Worm (Caenorhabditis elegans) whole organism, young adult: ENCODE data around the gene tlk-1.

ENCODE experiments used
- F37B4.10 ChIP-seq: fragments of 200-800 bp; sonication (Bioruptor generic); IDR thresholded peaks from 2 replicates; pipeline ENCODE4 v1.3.6; 2022; ENCODE audit warnings: missing genetic modification characterization, missing compliant biosample characterization
- F57C9.4 ChIP-seq: sonication (generic microtip); optimal IDR thresholded peaks from 2 replicates; lab custom pipeline; 2017; ENCODE audit warnings: mild to moderate bottlenecking, missing genetic modification characterization, missing compliant biosample characterization
- Y79H2A.3 ChIP-seq: fragments of 200-800 bp; sonication (Bioruptor generic); conservative IDR thresholded peaks from 2 replicates; pipeline ENCODE4 v1.3.6; 2022; ENCODE audit warnings: missing genetic modification reagents, missing genetic modification characterization, missing compliant biosample characterization
- ama-1 ChIP-seq, 3 experiments: fragments of 150-350 bp in 1 of 3; sonication (generic microtip) in 2 of 3; optimal IDR thresholded peaks; 2 replicates each; lab custom pipeline; 2014 to 2018; ENCODE audit warnings: missing biosample characterization in 2 of 3, missing genetic modification characterization in 2 of 3, missing genetic modification reagents in 2 of 3
- aptf-3 ChIP-seq: fragments of 200-800 bp; sonication (Bioruptor generic); IDR thresholded peaks from 2 replicates; pipeline ENCODE4 v1.3.6; 2022; ENCODE audit warnings: missing genetic modification characterization, missing compliant biosample characterization
- ceh-27 ChIP-seq: fragments of 200-800 bp; sonication (Bioruptor generic); optimal IDR thresholded peaks from 2 replicates; lab custom pipeline; 2018; ENCODE audit warnings: mild to moderate bottlenecking, missing genetic modification characterization, moderate library complexity, missing compliant biosample characterization
- fkh-3 ChIP-seq: sonication (generic microtip); optimal IDR thresholded peaks from 2 replicates; lab custom pipeline; 2016; ENCODE audit warnings: mild to moderate bottlenecking, missing genetic modification characterization, missing compliant biosample characterization
- pha-4 ChIP-seq: fragments of 150-350 bp; sonication (generic microtip); optimal IDR thresholded peaks from 2 replicates; lab custom pipeline; 2014; ENCODE audit warnings: missing biosample characterization, missing genetic modification reagents, missing genetic modification characterization
- sptf-2 ChIP-seq: fragments of 200-800 bp; sonication (Bioruptor generic); optimal IDR thresholded peaks from 2 replicates; lab custom pipeline; 2018; ENCODE audit warnings: mild to moderate bottlenecking, missing genetic modification characterization, missing compliant biosample characterization
- tbp1 ChIP-seq: fragments of 200-800 bp; sonication (Bioruptor generic); optimal IDR thresholded peaks from 2 replicates; lab custom pipeline; 2018; ENCODE audit warnings: mild to moderate bottlenecking, missing genetic modification characterization, missing compliant biosample characterization
- zfh-2 ChIP-seq: fragments of 200-800 bp; sonication (Bioruptor generic); conservative IDR thresholded peaks from 2 replicates; pipeline ENCODE4 v1.3.6; 2022; ENCODE audit warnings: missing genetic modification reagents, missing genetic modification characterization, missing compliant biosample characterization
- zim-3 ChIP-seq: sonication (generic microtip); optimal IDR thresholded peaks from 2 replicates; lab custom pipeline; 2017; ENCODE audit warnings: mild to moderate bottlenecking, missing genetic modification characterization, moderate library complexity, missing compliant biosample characterization

DNA sequence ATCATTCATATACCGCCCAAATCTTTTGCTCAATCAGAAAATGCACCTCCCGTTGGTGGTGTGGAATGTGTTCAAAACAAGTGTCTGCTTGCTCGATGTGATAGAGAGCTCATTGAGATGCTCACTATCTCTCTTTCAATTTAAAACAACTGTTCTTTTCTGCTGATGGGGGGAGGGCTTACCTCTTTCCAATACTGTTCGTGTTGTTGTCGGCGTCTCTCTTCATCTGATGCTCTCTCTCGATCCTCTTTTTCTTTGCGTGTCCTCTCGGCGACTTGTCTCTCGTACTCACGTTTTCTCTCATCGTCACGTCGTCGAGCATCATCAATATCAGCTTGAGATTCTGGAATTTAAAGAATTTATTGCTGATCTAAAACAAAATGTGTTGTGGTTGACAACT lies 42.3 kb downstream of the tlk-1 start:
- TF ChIP-seq tbp1 (GFP tag; lab: Kevin White, UChicago) = no peak
- no peak for TF ChIP-seq Y79H2A.3
- TF ChIP-seq zfh-2 (GFP tag; lab: Robert Waterston, UW) = no peak
- TF ChIP-seq ama-1 (optimal IDR thresholded peaks at IDR 0.05; lab: Kevin White, UChicago) = no peak
- no peak for TF ChIP-seq ama-1 (GFP tag; optimal IDR thresholded peaks at IDR 0.05; lab: Kevin White, UChicago)
- no peak for TF ChIP-seq F57C9.4 (tag; lab: Kevin White, UChicago)
- no peak for TF ChIP-seq F37B4.10 (GFP tag; lab: Robert Waterston, UW)
- no peak for TF ChIP-seq zim-3 (tag; lab: Kevin White, UChicago)
- TF ChIP-seq pha-4 (tag; lab: Kevin White, UChicago) = no peak
- no peak for TF ChIP-seq aptf-3 (GFP tag; lab: Robert Waterston, UW)
- TF ChIP-seq sptf-2 (GFP tag; lab: Kevin White, UChicago) = no peak
- TF ChIP-seq ceh-27 = no peak
- no peak for TF ChIP-seq fkh-3 (tag; lab: Kevin White, UChicago)
